Fruit fly (Drosophila melanogaster) whole organism, pupa: ENCODE results near the gene RpL26.

Source experiments
- CG10348 ChIP-seq: fragments of 200-800 bp; sonication (Bioruptor generic); IDR thresholded peaks from 2 replicates; pipeline ENCODE4 v1.3.6; 2022; ENCODE audit warnings: missing biosample characterization, missing genetic modification characterization
- CG12605 ChIP-seq: fragments of 200-800 bp; sonication (Bioruptor generic); IDR thresholded peaks from 2 replicates; pipeline ENCODE4 v1.3.6; 2022; ENCODE audit warnings: missing biosample characterization, missing genetic modification characterization
- CG13204 ChIP-seq: fragments of 200-800 bp; sonication (Bioruptor generic); optimal IDR thresholded peaks from 2 replicates; lab custom pipeline; 2018; ENCODE audit warnings: missing biosample characterization, mild to moderate bottlenecking, missing genetic modification characterization, moderate library complexity
- CG14655 ChIP-seq: fragments of 200-800 bp; sonication (Bioruptor generic); optimal IDR thresholded peaks from 3 replicates; lab custom pipeline; 2017; ENCODE audit warnings: mild to moderate bottlenecking, missing biosample characterization, missing genetic modification reagents, missing genetic modification characterization
- CG15710 ChIP-seq: fragments of 200-800 bp; sonication (Bioruptor generic); optimal IDR thresholded peaks from 2 replicates; lab custom pipeline; 2018; ENCODE audit warnings: missing biosample characterization, mild to moderate bottlenecking, missing genetic modification characterization, moderate library complexity
- CG17806 ChIP-seq: fragments of 200-800 bp; sonication (Bioruptor generic); optimal IDR thresholded peaks from 2 replicates; lab custom pipeline; 2018; ENCODE audit warnings: missing biosample characterization, mild to moderate bottlenecking, missing genetic modification characterization, moderate library complexity
- CG32121 ChIP-seq: fragments of 200-800 bp; sonication (Bioruptor generic); IDR thresholded peaks from 2 replicates; pipeline ENCODE4 v1.3.6; 2022; ENCODE audit warnings: missing biosample characterization, missing genetic modification characterization
- CG34367 ChIP-seq: fragments of 200-800 bp; sonication (Bioruptor generic); optimal IDR thresholded peaks from 2 replicates; lab custom pipeline; 2018; ENCODE audit warnings: missing biosample characterization, mild to moderate bottlenecking, missing genetic modification characterization
- CG4496 ChIP-seq: fragments of 200-800 bp; sonication (Bioruptor generic); IDR thresholded peaks from 3 replicates; pipeline ENCODE4 v1.3.6; 2022; ENCODE audit warnings: missing biosample characterization, missing genetic modification characterization
- CG8159 ChIP-seq: fragments of 200-800 bp; sonication (Bioruptor generic); optimal IDR thresholded peaks from 3 replicates; lab custom pipeline; 2018; ENCODE audit warnings: missing biosample characterization, mild to moderate bottlenecking, missing genetic modification characterization, moderate library complexity
- CG8301 ChIP-seq: fragments of 200-800 bp; sonication (Bioruptor generic); optimal IDR thresholded peaks from 2 replicates; lab custom pipeline; 2018; ENCODE audit warnings: missing biosample characterization, mild to moderate bottlenecking, missing genetic modification characterization
- CG9948 ChIP-seq: fragments of 200-800 bp; sonication (Bioruptor generic); optimal IDR thresholded peaks from 2 replicates; lab custom pipeline; 2018; ENCODE audit warnings: missing biosample characterization, mild to moderate bottlenecking, missing genetic modification characterization, moderate library complexity
- D1 ChIP-seq: fragments of 200-800 bp; sonication (Bioruptor generic); optimal IDR thresholded peaks from 2 replicates; lab custom pipeline; 2018; ENCODE audit warnings: missing biosample characterization, mild to moderate bottlenecking, missing genetic modification characterization, moderate library complexity
- EcR ChIP-seq: fragments of 200-800 bp; sonication (Bioruptor generic); optimal IDR thresholded peaks from 3 replicates; lab custom pipeline; 2019; ENCODE audit warnings: missing biosample characterization, missing genetic modification characterization, mild to moderate bottlenecking, moderate library complexity, missing genetic modification reagents
- Ets98B ChIP-seq: fragments of 200-800 bp; sonication (Bioruptor generic); IDR thresholded peaks from 2 replicates; pipeline ENCODE4 v1.3.6; 2022; ENCODE audit warnings: missing biosample characterization, missing genetic modification characterization
- Pif1A ChIP-seq: fragments of 200-800 bp; sonication (Bioruptor generic); optimal IDR thresholded peaks from 3 replicates; lab custom pipeline; 2016; ENCODE audit warnings: missing biosample characterization, missing genetic modification characterization
- Pif1B ChIP-seq: fragments of 200-800 bp; sonication (Bioruptor generic); optimal IDR thresholded peaks from 3 replicates; lab custom pipeline; 2016; ENCODE audit warnings: missing biosample characterization, missing genetic modification characterization
- Snoo ChIP-seq: fragments of 200-800 bp; sonication (Bioruptor generic); optimal IDR thresholded peaks from 3 replicates; lab custom pipeline; 2017; ENCODE audit warnings: missing biosample characterization, mild to moderate bottlenecking, missing genetic modification characterization, inconsistent platforms
- fd96Ca ChIP-seq: fragments of 200-800 bp; sonication (Bioruptor generic); IDR thresholded peaks from 3 replicates; pipeline ENCODE4 v1.3.6; 2022; ENCODE audit warnings: missing biosample characterization, missing genetic modification characterization
- gl ChIP-seq: fragments of 200-800 bp; sonication (Bioruptor generic); optimal IDR thresholded peaks from 2 replicates; lab custom pipeline; 2018; ENCODE audit warnings: missing biosample characterization, mild to moderate bottlenecking, missing genetic modification characterization
- rn ChIP-seq: fragments of 200-800 bp; sonication (Bioruptor generic); IDR thresholded peaks from 2 replicates; pipeline ENCODE4 v1.3.6; 2022; ENCODE audit warnings: missing biosample characterization, missing genetic modification characterization

The RpL26 gene

DNA sequence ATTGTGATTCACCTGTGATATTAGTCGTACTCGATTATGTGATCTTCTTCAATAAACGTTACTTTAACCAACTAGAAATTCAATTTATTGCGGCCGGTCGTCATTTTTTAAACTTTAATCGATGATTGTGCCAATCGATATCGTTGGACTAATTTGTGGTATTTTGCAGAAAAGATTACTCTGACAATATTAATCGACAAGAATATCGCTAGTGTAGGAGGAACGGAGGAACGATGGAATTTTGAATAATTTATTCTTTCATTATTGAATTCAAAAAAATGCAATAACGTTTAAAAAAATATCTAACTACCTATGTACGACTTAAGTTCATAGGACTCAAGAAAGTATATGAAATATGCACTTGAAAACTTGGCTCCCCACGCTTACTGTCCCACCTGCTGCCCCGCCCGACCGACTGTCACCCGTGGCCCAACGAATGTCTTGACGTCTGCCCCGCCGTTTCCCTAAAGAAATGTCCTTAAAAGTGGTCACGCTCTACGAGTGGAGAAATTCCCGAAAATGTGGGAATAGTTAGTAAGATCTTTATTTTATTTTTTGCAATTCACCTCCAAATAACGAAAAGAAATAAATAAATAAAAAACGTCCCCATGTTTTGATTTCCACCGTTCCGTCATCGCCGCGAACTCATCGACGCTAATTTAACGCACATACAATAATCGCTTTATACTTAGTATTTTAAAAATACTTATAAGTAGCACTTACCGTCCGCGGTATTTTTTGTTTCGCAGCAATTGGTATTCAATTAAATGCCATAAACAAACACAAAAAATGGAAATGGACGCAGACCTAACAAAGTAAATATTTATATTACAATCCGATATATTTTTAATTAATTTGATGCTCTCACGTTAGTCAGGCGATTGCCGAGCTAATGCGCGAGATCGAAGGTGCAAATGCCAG lies 33.0 kb upstream of the RpL26 start, which contains the start of gene CG14074:
TSS of gene CG14074 (plus strand) at position 779 of the 921 bp plus-strand sequence.
- TF ChIP-seq CG9948 (tag; lab: Kevin White, UChicago) (no peak), CG14655 (GFP tag; lab: Kevin White, UChicago) (no peak), rn (GFP tag; lab: Robert Waterston, UW) (no peak), CG12605 (GFP tag; lab: Robert Waterston, UW) (no peak), gl (tag; lab: Kevin White, UChicago) (no peak)

DNA sequence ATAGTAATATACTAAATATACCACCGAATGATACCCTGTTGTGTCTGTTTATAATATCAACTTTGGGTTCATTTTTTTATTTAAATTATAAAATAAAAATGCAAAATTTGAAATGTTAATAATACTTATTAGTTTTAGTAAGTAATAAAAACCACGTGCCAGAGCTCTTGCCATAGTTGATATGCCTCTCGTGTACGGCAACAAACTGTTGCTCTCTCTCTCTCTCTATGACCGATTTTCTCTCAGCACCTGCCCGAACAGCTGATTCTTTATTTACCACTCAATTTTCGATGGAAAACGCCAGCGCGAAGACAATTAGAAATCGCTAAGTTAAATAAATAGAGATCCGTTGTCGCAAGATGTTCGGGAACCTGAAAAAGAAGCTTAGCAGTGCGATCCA lies 31.2 kb upstream of the RpL26 start, which contains the start of gene Dysb:
TSS of gene Dysb (plus strand) at position 251 of the 400 bp plus-strand sequence.
- TF ChIP-seq rn (GFP tag; lab: Robert Waterston, UW) (no peak; the same call in 1 of the 2 replicates), CG8301 (tag; lab: Kevin White, UChicago) (peak; percentile 80), CG32121 (GFP tag; lab: Robert Waterston, UW) (peak; percentile 90), Ets98B (GFP tag; lab: Robert Waterston, UW) (peak; percentile 96), Pif1A (peak; percentile 76), gl (tag; lab: Kevin White, UChicago) (no peak), CG34367 (tag; lab: Kevin White, UChicago) (peak; percentile 70), CG13204 (no peak), CG17806 (tag; lab: Kevin White, UChicago) (peak; percentile 83), EcR (no peak), CG8159 (tag; lab: Kevin White, UChicago) (peak; percentile 79), CG15710 (tag; lab: Kevin White, UChicago) (peak; percentile 75), CG4496 (GFP tag; lab: Robert Waterston, UW) (peak; percentile 93), CG10348 (0 out of 2 replicates have a peak, but pooled peaks have one; percentile 26), D1 (tag; lab: Kevin White, UChicago) (peak; percentile 46), CG9948 (tag; lab: Kevin White, UChicago) (peak; percentile 70), CG12605 (GFP tag; lab: Robert Waterston, UW) (peak; percentile 92), Snoo (tag; lab: Kevin White, UChicago) (peak; percentile 81), fd96Ca (GFP tag; lab: Robert Waterston, UW) (no peak; the same call in 2 of the 3 replicates), CG14655 (GFP tag; lab: Kevin White, UChicago) (no peak), Pif1B (peak; percentile 82)
- TF ChIP-seq, all 21 proteins: peak for 15

dm6 chr3L:18869035-18869826 lies 29.4 kb upstream of the RpL26 start, which contains the start of gene Grx1:
Gene Grx1 (plus strand): TSS chr3L:18869230.
- TF ChIP-seq CG4496 (GFP tag; lab: Robert Waterston, UW) = peak; percentile 35; the same call in 1 of the 3 replicates
- TF ChIP-seq CG34367 (tag; lab: Kevin White, UChicago) = no peak
- no peak for TF ChIP-seq CG9948 (tag; lab: Kevin White, UChicago)
- TF ChIP-seq CG8301 (tag; lab: Kevin White, UChicago) = peak; percentile 51
- no peak for TF ChIP-seq CG12605 (GFP tag; lab: Robert Waterston, UW)
- TF ChIP-seq CG14655 (GFP tag; lab: Kevin White, UChicago) = no peak
- no peak for TF ChIP-seq D1 (tag; lab: Kevin White, UChicago)
- no peak for TF ChIP-seq CG10348
- TF ChIP-seq CG32121 (GFP tag; lab: Robert Waterston, UW) = 0 out of 2 replicates have a peak, but pooled peaks have one; percentile 42
- peak; percentile 30 for TF ChIP-seq Pif1B
- no peak for TF ChIP-seq Pif1A
- peak; percentile 38 for TF ChIP-seq CG17806 (tag; lab: Kevin White, UChicago)
- TF ChIP-seq CG15710 (tag; lab: Kevin White, UChicago) = peak; percentile 40
- TF ChIP-seq Ets98B (GFP tag; lab: Robert Waterston, UW) = peak; percentile 22; the same call in 1 of the 2 replicates
- TF ChIP-seq CG13204 = no peak
- TF ChIP-seq Snoo (tag; lab: Kevin White, UChicago) = peak; percentile 41
- TF ChIP-seq CG8159 (tag; lab: Kevin White, UChicago) = peak; percentile 61
- TF ChIP-seq gl (tag; lab: Kevin White, UChicago) = no peak
- no peak for TF ChIP-seq fd96Ca (GFP tag; lab: Robert Waterston, UW)
- no peak for TF ChIP-seq EcR
- TF ChIP-seq rn (GFP tag; lab: Robert Waterston, UW) = 0 out of 2 replicates have a peak, but pooled peaks have one; percentile 6
- TF ChIP-seq, all 21 proteins: peak for 10

dm6 chr3L:18870027-18870426 lies 28.6 kb upstream of the RpL26 start, which contains the start of gene Blos3:
Gene Blos3 (plus strand): TSS chr3L:18870224.
- no peak for TF ChIP-seq EcR
- no peak for TF ChIP-seq Pif1A
- no peak; the same call in 1 of the 2 replicates for TF ChIP-seq Ets98B (GFP tag; lab: Robert Waterston, UW)
- TF ChIP-seq CG9948 (tag; lab: Kevin White, UChicago) = peak; percentile 15
- peak; percentile 24 for TF ChIP-seq CG15710 (tag; lab: Kevin White, UChicago)
- TF ChIP-seq CG13204 = no peak
- no peak for TF ChIP-seq CG8301 (tag; lab: Kevin White, UChicago)
- TF ChIP-seq CG4496 (GFP tag; lab: Robert Waterston, UW) = peak; percentile 46; the same call in 2 of the 3 replicates
- TF ChIP-seq CG32121 (GFP tag; lab: Robert Waterston, UW) = peak; percentile 63
- no peak for TF ChIP-seq CG8159 (tag; lab: Kevin White, UChicago)
- no peak for TF ChIP-seq CG14655 (GFP tag; lab: Kevin White, UChicago)
- TF ChIP-seq Pif1B = no peak
- TF ChIP-seq CG12605 (GFP tag; lab: Robert Waterston, UW) = no peak
- TF ChIP-seq fd96Ca (GFP tag; lab: Robert Waterston, UW) = peak; percentile 65; the same call in 2 of the 3 replicates
- peak; percentile 32 for TF ChIP-seq CG17806 (tag; lab: Kevin White, UChicago)
- no peak for TF ChIP-seq Snoo (tag; lab: Kevin White, UChicago)
- no peak for TF ChIP-seq CG34367 (tag; lab: Kevin White, UChicago)
- TF ChIP-seq D1 (tag; lab: Kevin White, UChicago) = no peak
